Worm (Caenorhabditis elegans) whole organism, mixed stage, embryonic: Measurements from ENCODE around the gene mut-7.

Experiments
- bed-3 ChIP-seq: fragments of 200-800 bp; sonication (Bioruptor generic); optimal IDR thresholded peaks from 3 replicates; lab custom pipeline; 2018; ENCODE audit warnings: mild to moderate bottlenecking, missing genetic modification characterization, moderate library complexity, missing compliant biosample characterization
- lsy-2 ChIP-seq: fragments of 150-350 bp; optimal IDR thresholded peaks from 2 replicates; lab custom pipeline; 2014; ENCODE audit warnings: missing biosample characterization, missing genetic modification characterization
- nhr-12 ChIP-seq: fragments of 150-350 bp; optimal IDR thresholded peaks from 2 replicates; lab custom pipeline; 2014; ENCODE audit warnings: missing biosample characterization, missing genetic modification characterization
- nhr-2 ChIP-seq: fragments of 150-350 bp; optimal IDR thresholded peaks from 2 replicates; lab custom pipeline; 2014; ENCODE audit warnings: missing biosample characterization, missing genetic modification characterization
- nhr-237 ChIP-seq: fragments of 150-350 bp; optimal IDR thresholded peaks from 2 replicates; lab custom pipeline; 2014; ENCODE audit warnings: missing biosample characterization, missing genetic modification characterization
- nhr-28 ChIP-seq: fragments of 150-350 bp; optimal IDR thresholded peaks from 2 replicates; lab custom pipeline; 2014; ENCODE audit warnings: missing biosample characterization, missing genetic modification characterization
- nhr-76 ChIP-seq: sonication (generic microtip); optimal IDR thresholded peaks from 2 replicates; lab custom pipeline; 2017; ENCODE audit warnings: missing biosample characterization, missing genetic modification characterization
- snpc-4 ChIP-seq: fragments of 150-350 bp; optimal IDR thresholded peaks from 2 replicates; lab custom pipeline; 2014; ENCODE audit warnings: missing biosample characterization, missing genetic modification characterization
- unc-62 ChIP-seq: fragments of 150-350 bp; optimal IDR thresholded peaks from 2 replicates; lab custom pipeline; 2014; ENCODE audit warnings: missing biosample characterization, missing genetic modification reagents, missing genetic modification characterization

DNA sequence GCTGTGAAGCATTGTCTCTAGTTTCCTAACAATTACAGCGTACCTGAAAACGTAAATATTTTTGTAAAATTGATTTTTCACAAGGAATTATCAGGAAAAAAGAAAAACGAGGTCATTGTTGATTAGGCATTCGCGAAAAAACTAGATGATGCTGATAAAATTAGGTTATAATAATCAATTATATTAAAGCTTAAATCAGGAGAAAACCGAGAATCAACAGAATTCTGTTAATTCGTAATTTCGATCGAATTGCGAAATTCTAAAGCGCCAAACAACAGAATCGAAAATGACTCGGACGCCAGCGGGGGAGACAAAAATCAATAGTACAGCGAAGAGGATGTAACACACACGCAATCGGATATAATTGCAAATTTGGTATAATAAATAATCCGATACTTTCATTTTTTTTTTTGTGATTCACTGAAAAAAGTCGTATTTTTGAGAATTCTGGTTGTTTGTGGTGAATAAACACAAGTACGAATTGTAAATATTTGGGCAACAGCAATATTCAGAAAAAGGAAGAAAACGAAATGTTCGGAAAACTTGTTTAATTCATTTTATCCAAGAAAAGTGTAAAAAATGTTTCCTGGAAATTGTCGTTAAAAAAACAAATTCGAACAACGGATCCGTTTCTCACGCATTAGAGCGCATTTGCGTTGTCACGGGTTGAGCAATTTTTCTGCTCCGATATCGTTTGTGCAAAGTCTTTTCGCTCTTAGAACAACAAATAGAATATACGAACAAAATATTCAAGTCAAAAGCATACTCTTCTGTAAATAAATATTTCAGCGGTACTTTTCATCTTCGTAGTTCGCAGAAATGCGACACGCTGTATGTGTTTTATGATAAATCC is 38.1 kb upstream of the mut-7 start, which contains the start of gene ced-7:
- TF ChIP-seq unc-62, result no peak
- TF ChIP-seq nhr-76, result no peak
- TF ChIP-seq nhr-237 (tag; lab: Kevin White, UChicago), result no peak
- no peak for TF ChIP-seq lsy-2 (tag; lab: Kevin White, UChicago)
- no peak for TF ChIP-seq snpc-4 (tag; lab: Kevin White, UChicago)
- no peak for TF ChIP-seq bed-3 (GFP tag; lab: Kevin White, UChicago)
- TF ChIP-seq nhr-28 (tag; lab: Kevin White, UChicago), result no peak
- TF ChIP-seq nhr-2 (tag; lab: Kevin White, UChicago), result no peak
- no peak for TF ChIP-seq nhr-12 (tag; lab: Kevin White, UChicago)
